Worm (Caenorhabditis elegans): Measurements from ENCODE around the gene C14A6.6.

ce11 chrV:18189181-18189580 lies 22.1 kb upstream of the C14A6.6 start, which contains the start of gene clec-246:
- no peak for TF ChIP-seq dmd-4 (tag; optimal IDR thresholded peaks at IDR 0.05; ENCODE audit: borderline replicate concordance)
- TF ChIP-seq sdc-2 (tag; optimal IDR thresholded peaks at IDR 0.05), result no peak
- TF ChIP-seq ets-4 (tag; optimal IDR thresholded peaks at IDR 0.05), result no peak

All from whole organism, late embryonic.